Fruit fly (Drosophila melanogaster) whole organism, embryonic: Measurements from ENCODE around the gene CG7702.

Experiments
- Adf1 ChIP-seq: fragments of 200-800 bp; sonication (Bioruptor generic); IDR thresholded peaks from 2 replicates; pipeline ENCODE4 v1.3.6; 2022; ENCODE audit warnings: missing biosample characterization, missing genetic modification characterization
- Aef1 ChIP-seq: fragments of 200-800 bp; sonication (Bioruptor generic); IDR thresholded peaks from 3 replicates; pipeline ENCODE4 v1.3.6; 2022; ENCODE audit warnings: missing biosample characterization, missing genetic modification characterization
- CG10959 ChIP-seq: fragments of 200-800 bp; sonication (Bioruptor generic); IDR thresholded peaks from 2 replicates; pipeline ENCODE4 v1.3.6; 2022; ENCODE audit warnings: missing biosample characterization, missing genetic modification characterization
- CG11504 ChIP-seq: fragments of 200-800 bp; sonication (Bioruptor generic); optimal IDR thresholded peaks from 3 replicates; lab custom pipeline; 2019; ENCODE audit warnings: missing biosample characterization, mild to moderate bottlenecking, missing genetic modification characterization, moderate library complexity
- CG11695 ChIP-seq: fragments of 200-800 bp; sonication (Bioruptor generic); IDR thresholded peaks from 3 replicates; pipeline ENCODE4 v1.3.6; 2022; ENCODE audit warnings: missing biosample characterization, missing genetic modification characterization
- CG12769 ChIP-seq: fragments of 200-800 bp; sonication (Bioruptor generic); optimal IDR thresholded peaks from 2 replicates; lab custom pipeline; 2019; ENCODE audit warnings: missing biosample characterization, mild to moderate bottlenecking, missing genetic modification characterization, moderate library complexity
- CG1602 ChIP-seq: fragments of 200-800 bp; sonication (Bioruptor generic); optimal IDR thresholded peaks from 3 replicates; lab custom pipeline; 2016; ENCODE audit warnings: missing biosample characterization, missing genetic modification characterization
- CG30020 ChIP-seq: fragments of 200-800 bp; optimal IDR thresholded peaks from 2 replicates; lab custom pipeline; 2019; ENCODE audit warnings: missing biosample characterization, mild to moderate bottlenecking, missing genetic modification characterization, moderate library complexity
- CG31224 ChIP-seq: fragments of 200-800 bp; sonication (Bioruptor generic); IDR thresholded peaks from 2 replicates; pipeline ENCODE4 v1.3.6; 2022; ENCODE audit warnings: missing biosample characterization, missing genetic modification characterization
- CG31365 ChIP-seq: fragments of 200-800 bp; sonication (Bioruptor generic); optimal IDR thresholded peaks from 2 replicates; lab custom pipeline; 2018; ENCODE audit warnings: missing biosample characterization, mild to moderate bottlenecking, missing genetic modification characterization
- CG32767 ChIP-seq: fragments of 200-800 bp; sonication (Bioruptor generic); IDR thresholded peaks from 2 replicates; pipeline ENCODE4 v1.3.6; 2022; ENCODE audit warnings: missing biosample characterization, missing genetic modification characterization
- CG4282 ChIP-seq: fragments of 200-800 bp; sonication (Bioruptor generic); optimal IDR thresholded peaks from 2 replicates; lab custom pipeline; 2016; ENCODE audit warnings: missing biosample characterization, missing genetic modification characterization
- CG43689 ChIP-seq: fragments of 200-800 bp; sonication (Bioruptor generic); IDR thresholded peaks from 2 replicates; pipeline ENCODE4 v1.3.6; 2022; ENCODE audit warnings: missing biosample characterization, missing genetic modification characterization
- CG6254 ChIP-seq: fragments of 200-800 bp; sonication (Bioruptor generic); optimal IDR thresholded peaks from 3 replicates; lab custom pipeline; 2017; ENCODE audit warnings: mild to moderate bottlenecking, missing biosample characterization, missing genetic modification reagents, missing genetic modification characterization
- CG6272 ChIP-seq: fragments of 200-800 bp; sonication (Bioruptor generic); IDR thresholded peaks from 2 replicates; pipeline ENCODE4 v1.3.6; 2022; ENCODE audit warnings: missing biosample characterization, missing genetic modification characterization
- CG6791 ChIP-seq: fragments of 200-800 bp; sonication (Bioruptor generic); IDR thresholded peaks from 3 replicates; pipeline ENCODE4 v1.3.6; 2022; ENCODE audit warnings: missing biosample characterization, missing genetic modification characterization; ENCODE audit not compliant: partially characterized antibody
- CG7372 ChIP-seq: fragments of 200-800 bp; sonication (Bioruptor generic); IDR thresholded peaks from 2 replicates; pipeline ENCODE4 v1.3.6; 2022; ENCODE audit warnings: missing biosample characterization, missing genetic modification characterization
- Chrac-16 ChIP-seq: fragments of 200-800 bp; sonication (Bioruptor generic); optimal IDR thresholded peaks from 3 replicates; lab custom pipeline; 2016; ENCODE audit warnings: missing biosample characterization, missing genetic modification characterization
- CrebB ChIP-seq: fragments of 200-800 bp; sonication (Bioruptor generic); optimal IDR thresholded peaks from 3 replicates; lab custom pipeline; 2018; ENCODE audit warnings: missing biosample characterization, mild to moderate bottlenecking, missing genetic modification characterization
- D19A ChIP-seq: fragments of 200-800 bp; optimal IDR thresholded peaks from 3 replicates; lab custom pipeline; 2019; ENCODE audit warnings: missing biosample characterization, mild to moderate bottlenecking, missing genetic modification characterization, moderate library complexity
- Dref ChIP-seq: fragments of 200-800 bp; sonication (Bioruptor generic); IDR thresholded peaks from 2 replicates; pipeline ENCODE4 v1.3.6; 2022; ENCODE audit warnings: missing biosample characterization, missing genetic modification characterization
- E2f1 ChIP-seq: fragments of 200-800 bp; sonication (Bioruptor generic); IDR thresholded peaks from 2 replicates; pipeline ENCODE4 v1.3.6; 2022; ENCODE audit warnings: missing biosample characterization, missing genetic modification characterization
- Eip74EF ChIP-seq, 2 experiments: fragments of 200-800 bp in 1 of 2; fragments of >200 bp in 1 of 2; sonication (Bioruptor generic) in 1 of 2; optimal IDR thresholded peaks; 2 replicates each; lab custom pipeline; 2017 to 2019; ENCODE audit warnings: missing biosample characterization in 2 of 2, missing genetic modification characterization in 2 of 2, mild to moderate bottlenecking in 1 of 2, moderate library complexity in 1 of 2
- HLH54F ChIP-seq: fragments of 200-800 bp; sonication (Bioruptor generic); optimal IDR thresholded peaks from 3 replicates; lab custom pipeline; 2016; ENCODE audit warnings: missing biosample characterization, missing genetic modification characterization
- Hr39 ChIP-seq: fragments of >200 bp; optimal IDR thresholded peaks from 2 replicates; lab custom pipeline; 2017
- Kr ChIP-seq: fragments of 200-800 bp; sonication (Bioruptor generic); optimal IDR thresholded peaks from 2 replicates; lab custom pipeline; 2017; ENCODE audit warnings: missing biosample characterization, mild to moderate bottlenecking, missing genetic modification characterization
- Neu2 ChIP-seq: fragments of 200-800 bp; sonication (Bioruptor generic); optimal IDR thresholded peaks from 3 replicates; lab custom pipeline; 2016; ENCODE audit warnings: missing biosample characterization, missing genetic modification characterization, borderline replicate concordance
- Opbp ChIP-seq: fragments of 200-800 bp; sonication (Bioruptor generic); IDR thresholded peaks from 3 replicates; pipeline ENCODE4 v1.3.6; 2022; ENCODE audit warnings: missing biosample characterization, missing genetic modification characterization; ENCODE audit not compliant: partially characterized antibody
- Sin3A ChIP-seq: fragments of >200 bp; optimal IDR thresholded peaks from 2 replicates; lab custom pipeline; 2018
- Spps ChIP-seq: fragments of 200-800 bp; sonication (Bioruptor generic); optimal IDR thresholded peaks from 2 replicates; lab custom pipeline; 2018; ENCODE audit warnings: missing biosample characterization, mild to moderate bottlenecking, missing genetic modification characterization
- Xrp1 ChIP-seq: fragments of 200-800 bp; sonication (Bioruptor generic); IDR thresholded peaks from 2 replicates; pipeline ENCODE4 v1.3.6; 2022; ENCODE audit warnings: missing biosample characterization, missing genetic modification characterization
- al ChIP-seq: fragments of 200-800 bp; sonication (Bioruptor generic); IDR thresholded peaks from 2 replicates; pipeline ENCODE4 v1.3.6; 2022; ENCODE audit warnings: missing biosample characterization, missing genetic modification characterization
- ara ChIP-seq: fragments of 200-800 bp; sonication (Bioruptor generic); IDR thresholded peaks from 2 replicates; pipeline ENCODE4 v1.3.6; 2022; ENCODE audit warnings: missing biosample characterization, missing genetic modification characterization
- bbx ChIP-seq: fragments of 200-800 bp; sonication (Bioruptor generic); IDR thresholded peaks from 2 replicates; pipeline ENCODE4 v1.3.6; 2022; ENCODE audit warnings: missing biosample characterization, missing genetic modification characterization; ENCODE audit not compliant: partially characterized antibody
- cad ChIP-seq: fragments of >200 bp; optimal IDR thresholded peaks from 2 replicates; lab custom pipeline; 2017; ENCODE audit warnings: missing biosample characterization, missing genetic modification characterization
- chn ChIP-seq: fragments of 200-800 bp; sonication (Bioruptor generic); optimal IDR thresholded peaks from 2 replicates; lab custom pipeline; 2016; ENCODE audit warnings: missing biosample characterization, missing genetic modification characterization
- crol ChIP-seq: fragments of 200-800 bp; sonication (Bioruptor generic); IDR thresholded peaks from 2 replicates; pipeline ENCODE4 v1.3.6; 2022; ENCODE audit warnings: missing biosample characterization, missing genetic modification characterization
- danr ChIP-seq: fragments of 200-800 bp; sonication (Bioruptor generic); IDR thresholded peaks from 2 replicates; pipeline ENCODE4 v1.3.6; 2022; ENCODE audit warnings: missing biosample characterization, missing genetic modification characterization
- dimm ChIP-seq: fragments of 200-800 bp; sonication (Bioruptor generic); IDR thresholded peaks from 2 replicates; pipeline ENCODE4 v1.3.6; 2022; ENCODE audit warnings: missing biosample characterization, missing genetic modification characterization
- esg ChIP-seq: fragments of 200-800 bp; sonication (Bioruptor generic); conservative IDR thresholded peaks from 2 replicates; pipeline ENCODE4 v1.3.6; 2022; ENCODE audit warnings: missing biosample characterization, missing genetic modification characterization
- ewg ChIP-seq: fragments of 200-800 bp; sonication (Bioruptor generic); optimal IDR thresholded peaks from 3 replicates; lab custom pipeline; 2017; ENCODE audit warnings: mild to moderate bottlenecking, missing biosample characterization, missing genetic modification reagents, missing genetic modification characterization
- h ChIP-seq: fragments of >200 bp; optimal IDR thresholded peaks from 2 replicates; lab custom pipeline; 2017
- her ChIP-seq: fragments of 200-800 bp; sonication (Bioruptor generic); optimal IDR thresholded peaks from 2 replicates; lab custom pipeline; 2016; ENCODE audit warnings: missing biosample characterization, missing genetic modification characterization
- inv ChIP-seq: fragments of 200-800 bp; sonication (Bioruptor generic); IDR thresholded peaks from 2 replicates; pipeline ENCODE4 v1.3.6; 2022; ENCODE audit warnings: missing biosample characterization, missing genetic modification characterization; ENCODE audit not compliant: partially characterized antibody
- mirr ChIP-seq: fragments of 200-800 bp; sonication (Bioruptor generic); optimal IDR thresholded peaks from 3 replicates; lab custom pipeline; 2018; ENCODE audit warnings: missing biosample characterization, mild to moderate bottlenecking, missing genetic modification characterization
- nmo ChIP-seq: fragments of 200-800 bp; sonication (Bioruptor generic); optimal IDR thresholded peaks from 2 replicates; lab custom pipeline; 2018; ENCODE audit warnings: missing biosample characterization, mild to moderate bottlenecking, missing genetic modification characterization, moderate library complexity
- row ChIP-seq: fragments of 200-800 bp; sonication (Bioruptor generic); IDR thresholded peaks from 3 replicates; pipeline ENCODE4 v1.3.6; 2022; ENCODE audit warnings: missing biosample characterization, missing genetic modification characterization
- run ChIP-seq: fragments of 200-800 bp; sonication (Bioruptor generic); optimal IDR thresholded peaks from 3 replicates; lab custom pipeline; 2018; ENCODE audit warnings: missing biosample characterization, mild to moderate bottlenecking, missing genetic modification characterization
- salm ChIP-seq: fragments of 200-800 bp; sonication (Bioruptor generic); optimal IDR thresholded peaks from 2 replicates; lab custom pipeline; 2018; ENCODE audit warnings: missing biosample characterization, mild to moderate bottlenecking, missing genetic modification characterization
- sima ChIP-seq: fragments of 200-800 bp; sonication (Bioruptor generic); optimal IDR thresholded peaks from 2 replicates; lab custom pipeline; 2016; ENCODE audit warnings: missing biosample characterization, missing genetic modification characterization
- trh ChIP-seq: fragments of 200-800 bp; sonication (Bioruptor generic); optimal IDR thresholded peaks from 2 replicates; lab custom pipeline; 2016; ENCODE audit warnings: missing biosample characterization, missing genetic modification characterization
- ttk ChIP-seq: fragments of 200-800 bp; sonication (Bioruptor generic); IDR thresholded peaks from 2 replicates; pipeline ENCODE4 v2.1.2; 2022; ENCODE audit warnings: missing biosample characterization, missing genetic modification characterization
- yki ChIP-seq: fragments of >200 bp; optimal IDR thresholded peaks from 3 replicates; lab custom pipeline; 2018

Gene CG7702

DNA sequence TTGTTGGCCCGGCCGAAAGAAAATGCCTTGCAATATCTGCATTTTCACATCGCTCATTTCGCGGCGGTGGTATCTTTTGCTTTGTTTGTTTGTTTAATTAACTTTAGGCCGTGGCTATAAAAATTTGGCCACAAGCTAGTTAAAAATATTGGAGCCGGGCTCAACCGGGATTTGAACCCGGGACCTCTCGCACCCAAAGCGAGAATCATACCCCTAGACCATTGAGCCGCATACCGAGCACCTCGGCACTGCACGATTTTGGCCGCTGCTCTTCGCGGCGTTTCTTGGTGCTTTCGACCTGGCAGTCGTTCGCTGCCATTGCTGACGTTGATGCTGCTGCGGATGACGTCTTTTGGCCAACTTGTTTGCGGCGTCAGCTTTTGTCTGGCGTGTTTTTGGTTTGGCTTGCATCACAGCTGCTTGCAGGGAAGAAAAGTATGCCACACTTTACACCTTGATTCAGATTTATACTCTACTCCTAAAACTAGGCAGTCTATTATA is 40.8 kb upstream of the CG7702 start (continued):
- TF ChIP-seq CG11504 (tag; lab: Kevin White, UChicago), result no peak
- TF ChIP-seq al (GFP tag; lab: Robert Waterston, UW), result no peak
- TF ChIP-seq E2f1 (GFP tag; lab: Robert Waterston, UW), result no peak
- no peak for TF ChIP-seq CG30020 (tag; lab: Kevin White, UChicago)
- no peak for TF ChIP-seq esg
- no peak for TF ChIP-seq CG4282
- no peak for TF ChIP-seq Spps (tag; lab: Kevin White, UChicago)
- TF ChIP-seq CG31224, result no peak
- no peak for TF ChIP-seq chn (GFP tag; lab: Kevin White, UChicago)
- no peak for TF ChIP-seq Sin3A (lab: Kevin White, UChicago)
- TF ChIP-seq trh (GFP tag; lab: Kevin White, UChicago), result no peak
- TF ChIP-seq sima (GFP tag; lab: Kevin White, UChicago), result no peak
- TF ChIP-seq Neu2 (GFP tag; lab: Kevin White, UChicago), result no peak
- no peak for TF ChIP-seq cad (GFP tag; lab: Kevin White, UChicago)
- no peak for TF ChIP-seq Dref
- TF ChIP-seq CG31365 (tag; lab: Kevin White, UChicago), result no peak
- TF ChIP-seq nmo, result no peak
- no peak for TF ChIP-seq her
- no peak for TF ChIP-seq dimm (GFP tag; lab: Robert Waterston, UW)
- TF ChIP-seq mirr, result no peak
- TF ChIP-seq ewg (GFP tag; lab: Kevin White, UChicago), result no peak
- TF ChIP-seq CG10959 (GFP tag; lab: Robert Waterston, UW), result no peak
- TF ChIP-seq Xrp1 (GFP tag; lab: Robert Waterston, UW), result 0 out of 2 replicates have a peak, but pooled peaks have one; percentile 25
- TF ChIP-seq yki (lab: Kevin White, UChicago), result no peak
- peak; percentile 64 for TF ChIP-seq bbx (GFP tag; lab: Robert Waterston, UW)
- TF ChIP-seq CG7372, result no peak
- TF ChIP-seq row (GFP tag; lab: Robert Waterston, UW), result 0 out of 3 replicates have a peak, but pooled peaks have one; percentile 20
- no peak for TF ChIP-seq ara (GFP tag; lab: Robert Waterston, UW)
- no peak for TF ChIP-seq CG11695
- peak; percentile 66; the same call in 2 of the 3 replicates for TF ChIP-seq Opbp
- TF ChIP-seq D19A (tag; lab: Kevin White, UChicago), result no peak
- no peak for TF ChIP-seq HLH54F (GFP tag; lab: Kevin White, UChicago)
- 0 out of 2 replicates have a peak, but pooled peaks have one; percentile 27 for TF ChIP-seq Adf1 (GFP tag; lab: Robert Waterston, UW)
- TF ChIP-seq CG12769, result peak; percentile 59
- TF ChIP-seq CG43689 (GFP tag; lab: Robert Waterston, UW), result no peak
- no peak for TF ChIP-seq ttk
- no peak for TF ChIP-seq Chrac-16 (GFP tag; lab: Kevin White, UChicago)
- TF ChIP-seq run, result no peak
- TF ChIP-seq Hr39 (lab: Kevin White, UChicago), result no peak
- peak; percentile 17; the same call in 1 of the 2 replicates for TF ChIP-seq inv (GFP tag; lab: Robert Waterston, UW)
- no peak for TF ChIP-seq danr (GFP tag; lab: Robert Waterston, UW)
- TF ChIP-seq h (lab: Kevin White, UChicago), result no peak
- no peak for TF ChIP-seq Kr (GFP tag; lab: Kevin White, UChicago)
- TF ChIP-seq CG6254 (GFP tag; lab: Kevin White, UChicago), result no peak
- no peak for TF ChIP-seq CG1602 (GFP tag; lab: Kevin White, UChicago)
- no peak for TF ChIP-seq CG6272 (GFP tag; lab: Robert Waterston, UW)
- TF ChIP-seq crol (GFP tag; lab: Robert Waterston, UW), result no peak
- TF ChIP-seq CG32767, result no peak
- no peak for TF ChIP-seq Aef1
- no peak for TF ChIP-seq CrebB (tag; lab: Kevin White, UChicago)
- no peak for TF ChIP-seq salm (tag; lab: Kevin White, UChicago)
- TF ChIP-seq CG6791, result peak; percentile 81
- no peak for TF ChIP-seq Eip74EF (GFP tag; optimal IDR thresholded peaks at IDR 0.05; lab: Kevin White, UChicago)
